Fruit fly (Drosophila melanogaster): ENCODE results near the gene LManIII.

- TF ChIP-seq CkIIα-i1 (GFP tag; IDR thresholded peaks at IDR 0.05), result no peak
- no peak for TF ChIP-seq psq (GFP tag; optimal IDR thresholded peaks at IDR 0.05)
- no peak for TF ChIP-seq Chrac-16 (GFP tag; optimal IDR thresholded peaks at IDR 0.05)
- TF ChIP-seq NC2β (GFP tag; optimal IDR thresholded peaks at IDR 0.05), result no peak
- TF ChIP-seq CG17361 (GFP tag; IDR thresholded peaks at IDR 0.05), result no peak
- TF ChIP-seq gt (GFP tag; IDR thresholded peaks at IDR 0.05), result no peak
- no peak for TF ChIP-seq fd102C (GFP tag; optimal IDR thresholded peaks at IDR 0.05)
- TF ChIP-seq Neu2 (GFP tag; optimal IDR thresholded peaks at IDR 0.05; ENCODE audit: borderline replicate concordance), result no peak
- TF ChIP-seq CG7556 (GFP tag; optimal IDR thresholded peaks at IDR 0.05), result no peak
- TF ChIP-seq Tbp (GFP tag; optimal IDR thresholded peaks at IDR 0.05), result no peak
- TF ChIP-seq CG3847 (GFP tag; IDR thresholded peaks at IDR 0.05), result no peak
- TF ChIP-seq vnd (GFP tag; IDR thresholded peaks at IDR 0.05; ENCODE audit: partially characterized antibody), result no peak
- no peak for TF ChIP-seq CG12942 (GFP tag; optimal IDR thresholded peaks at IDR 0.05)
These were observed 21.0 kb downstream of the LManIII start for dm6 chr2L:8747480-8747879.

Measured in whole organism, embryonic.